Worm (Caenorhabditis elegans): ENCODE data around the gene nhr-126.

Gene nhr-126

DNA sequence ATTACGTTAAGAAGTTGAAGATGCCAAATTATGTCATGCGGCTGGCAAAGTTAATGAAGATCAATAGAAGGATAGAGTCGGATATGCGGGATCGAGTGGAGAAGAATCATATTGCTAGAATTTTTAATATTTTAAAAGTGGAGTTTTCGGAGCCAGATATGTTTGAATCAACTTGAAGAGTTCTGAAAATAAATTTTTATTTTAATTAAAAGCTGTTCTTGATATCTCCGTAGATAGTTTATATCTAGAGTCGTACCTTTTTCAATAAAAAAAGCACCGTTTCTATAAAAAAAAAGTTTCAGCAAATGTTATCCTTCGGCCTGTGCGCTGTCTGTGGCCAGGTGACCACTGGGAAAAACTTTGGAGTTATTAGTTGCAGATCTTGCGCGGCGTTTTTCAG is 4.3 kb downstream of the nhr-126 start, which contains the start of gene nhr-96:
nhr-96 (plus strand) TSS at position 301 of the 400 bp plus-strand sequence.
- TF ChIP-seq daf-12 (tag; optimal IDR thresholded peaks at IDR 0.05) (no peak), nhr-77 (tag; optimal IDR thresholded peaks at IDR 0.05) (no peak), eor-1 (tag; optimal IDR thresholded peaks at IDR 0.05) (no peak), zag-1 (tag; optimal IDR thresholded peaks at IDR 0.05) (no peak), elt-2 (tag; optimal IDR thresholded peaks at IDR 0.05) (no peak), fkh-2 (tag; optimal IDR thresholded peaks at IDR 0.05) (no peak), R02D3.7 (tag; optimal IDR thresholded peaks at IDR 0.05) (no peak), skn-1 (tag; optimal IDR thresholded peaks at IDR 0.05) (no peak), pha-4 (tag; optimal IDR thresholded peaks at IDR 0.05) (no peak), egl-27 (tag; optimal IDR thresholded peaks at IDR 0.05) (no peak), snpc-4 (tag; optimal IDR thresholded peaks at IDR 0.05) (no peak), mml-1 (tag; optimal IDR thresholded peaks at IDR 0.05) (no peak), elt-3 (tag; optimal IDR thresholded peaks at IDR 0.05) (no peak), nhr-25 (tag; optimal IDR thresholded peaks at IDR 0.05) (no peak), ztf-4 (tag; optimal IDR thresholded peaks at IDR 0.05) (no peak), ceh-82 (tag; optimal IDR thresholded peaks at IDR 0.05) (no peak), nfya-1 (tag; optimal IDR thresholded peaks at IDR 0.05; ENCODE audit: insufficient read depth) (no peak)

DNA sequence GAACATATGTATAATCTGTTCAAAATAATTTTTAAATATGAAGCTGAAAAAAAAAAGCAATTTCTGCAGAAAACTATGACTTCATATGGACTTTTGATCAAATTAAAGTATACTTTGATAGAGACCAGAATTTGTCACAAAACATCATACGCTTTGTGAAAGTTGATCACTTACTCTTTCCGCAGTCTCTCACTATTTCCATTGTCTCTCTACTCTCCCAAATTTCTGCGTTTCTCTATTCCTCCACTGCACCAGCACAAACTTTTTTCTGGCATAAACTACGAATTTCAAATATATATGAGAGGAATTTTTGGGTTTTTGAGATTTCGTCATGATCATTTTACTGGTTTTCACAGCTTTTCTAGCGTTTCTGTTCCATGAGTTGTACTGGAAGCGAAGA is 7.0 kb downstream of the nhr-126 start, which contains the start of gene cyp-33C4:
cyp-33C4 (plus strand) TSS at position 293 of the 400 bp plus-strand sequence.
- TF ChIP-seq jun-1 (tag; optimal IDR thresholded peaks at IDR 0.05) = peak; percentile 25
- no peak for TF ChIP-seq fkh-2 (tag; optimal IDR thresholded peaks at IDR 0.05)
- TF ChIP-seq unc-39 (tag; optimal IDR thresholded peaks at IDR 0.05) = no peak
- TF ChIP-seq pha-4 (tag; optimal IDR thresholded peaks at IDR 0.05) = peak; percentile 39
- no peak for TF ChIP-seq snpc-4 (tag; optimal IDR thresholded peaks at IDR 0.05)
- TF ChIP-seq nhr-43 (tag; optimal IDR thresholded peaks at IDR 0.05; ENCODE audit: poor library complexity, severe bottlenecking) = no peak
- no peak for TF ChIP-seq ama-1 (optimal IDR thresholded peaks at IDR 0.05)
- no peak for TF ChIP-seq tbx-2 (tag; optimal IDR thresholded peaks at IDR 0.05)
- TF ChIP-seq nhr-77 (tag; optimal IDR thresholded peaks at IDR 0.05) = no peak
- no peak for TF ChIP-seq ceh-28 (tag; optimal IDR thresholded peaks at IDR 0.05)
- TF ChIP-seq pqm-1 (tag; optimal IDR thresholded peaks at IDR 0.05) = peak; percentile 63
- TF ChIP-seq nfya-1 (tag; optimal IDR thresholded peaks at IDR 0.05; ENCODE audit: insufficient read depth) = peak; percentile 38
- peak; percentile 43 for TF ChIP-seq elt-2 (tag; optimal IDR thresholded peaks at IDR 0.05)
- peak; percentile 47 for TF ChIP-seq hmg-11 (tag; optimal IDR thresholded peaks at IDR 0.05)

DNA sequence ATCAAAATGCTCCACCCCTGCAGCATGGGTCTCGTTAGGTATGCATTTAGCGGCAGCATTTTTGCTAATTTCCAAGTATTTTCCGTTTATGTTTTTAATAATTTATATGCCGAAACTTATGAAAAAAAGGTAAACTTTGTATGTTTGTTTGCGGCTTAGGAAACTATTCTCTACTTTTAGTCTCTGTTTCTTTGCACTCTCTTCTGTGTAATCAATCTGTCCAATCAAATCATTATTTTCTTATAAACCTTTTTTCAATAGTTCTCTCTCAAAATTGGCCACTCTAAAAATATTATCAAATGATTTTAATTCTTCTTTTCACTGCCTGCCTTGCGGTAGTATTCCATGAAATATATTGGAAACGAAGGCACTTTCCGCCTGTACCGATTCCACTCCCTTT is 9.1 kb downstream of the nhr-126 start:
- TF ChIP-seq pha-4 (tag; optimal IDR thresholded peaks at IDR 0.05) = peak; percentile 57
- TF ChIP-seq pqm-1 (tag; optimal IDR thresholded peaks at IDR 0.05) = peak; percentile 8
- no peak for TF ChIP-seq elt-3 (tag; optimal IDR thresholded peaks at IDR 0.05)
- TF ChIP-seq elt-2 (tag; optimal IDR thresholded peaks at IDR 0.05) = peak; percentile 26

DNA sequence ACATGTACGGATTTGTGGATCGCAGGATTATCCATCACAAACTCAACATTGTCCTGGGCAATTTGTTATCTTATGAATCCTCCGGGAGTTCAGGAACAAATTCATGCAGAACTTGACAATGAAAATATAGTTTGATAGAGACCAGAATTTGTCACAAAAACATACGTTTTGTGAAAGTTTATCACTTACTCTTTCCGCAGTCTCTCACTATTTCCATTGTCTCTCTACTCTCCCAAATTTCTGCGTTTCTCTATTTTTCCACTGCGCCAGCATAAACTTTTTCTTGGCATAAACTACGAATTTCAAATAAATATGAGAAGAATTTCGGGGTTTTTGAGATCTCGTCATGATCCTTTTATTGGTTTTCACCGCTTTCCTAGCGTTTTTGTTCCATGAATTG is 13.7 kb downstream of the nhr-126 start, which contains the start of gene cyp-33C3:
cyp-33C3 (plus strand) TSS at position 149 of the 400 bp plus-strand sequence.
- no peak for TF ChIP-seq nhr-237 (tag; optimal IDR thresholded peaks at IDR 0.05)
- no peak for TF ChIP-seq nfya-1 (tag; optimal IDR thresholded peaks at IDR 0.05; ENCODE audit: insufficient read depth)
- no peak for TF ChIP-seq ceh-28 (tag; optimal IDR thresholded peaks at IDR 0.05)
- no peak for TF ChIP-seq lin-39 (tag; optimal IDR thresholded peaks at IDR 0.05)
- peak; percentile 18 for TF ChIP-seq elt-2 (tag; optimal IDR thresholded peaks at IDR 0.05)
- TF ChIP-seq unc-62 (GFP tag; optimal IDR thresholded peaks at IDR 0.05) = no peak

DNA sequence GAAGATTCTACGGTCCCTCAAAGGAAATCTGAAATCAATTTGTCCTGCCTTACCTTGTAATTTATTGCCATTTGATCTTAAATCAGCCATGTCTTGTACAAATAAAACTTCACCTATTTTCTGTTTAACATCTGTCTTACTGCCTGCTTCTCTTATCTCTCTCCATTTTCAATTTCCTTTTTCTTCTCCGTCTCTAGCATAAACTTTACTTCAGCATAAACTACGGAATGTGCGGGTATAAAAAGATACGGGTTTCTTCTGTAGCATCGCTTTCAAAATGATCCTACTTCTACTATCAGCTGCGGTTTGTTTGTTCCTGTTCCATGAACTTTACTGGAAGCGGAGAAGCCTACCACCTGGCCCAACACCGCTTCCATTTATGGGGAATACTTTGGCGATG is 15.9 kb downstream of the nhr-126 start, which contains the start of gene cyp-33C5:
cyp-33C5 (plus strand) TSS at position 254 of the 400 bp plus-strand sequence.
- TF ChIP-seq elt-2 (tag; optimal IDR thresholded peaks at IDR 0.05) (peak; percentile 36), pqm-1 (tag; optimal IDR thresholded peaks at IDR 0.05) (peak; percentile 42), hmg-11 (tag; optimal IDR thresholded peaks at IDR 0.05) (no peak), unc-39 (tag; optimal IDR thresholded peaks at IDR 0.05) (no peak), nhr-23 (tag; optimal IDR thresholded peaks at IDR 0.05) (peak; percentile 18), nhr-76 (tag; optimal IDR thresholded peaks at IDR 0.05) (no peak), nhr-43 (tag; optimal IDR thresholded peaks at IDR 0.05; ENCODE audit: poor library complexity, severe bottlenecking) (no peak), sea-2 (GFP tag; optimal IDR thresholded peaks at IDR 0.05) (no peak), ceh-82 (tag; optimal IDR thresholded peaks at IDR 0.05) (no peak), ceh-28 (tag; optimal IDR thresholded peaks at IDR 0.05) (peak; percentile 46), unc-62 (GFP tag; optimal IDR thresholded peaks at IDR 0.05) (no peak), nhr-77 (tag; optimal IDR thresholded peaks at IDR 0.05) (no peak), daf-12 (tag; optimal IDR thresholded peaks at IDR 0.05) (no peak), pha-4 (tag; optimal IDR thresholded peaks at IDR 0.05) (peak; percentile 77), ceh-9 (tag; optimal IDR thresholded peaks at IDR 0.05) (no peak), nfya-1 (tag; optimal IDR thresholded peaks at IDR 0.05; ENCODE audit: insufficient read depth) (no peak), nhr-67 (tag; optimal IDR thresholded peaks at IDR 0.05) (no peak), R02D3.7 (tag; optimal IDR thresholded peaks at IDR 0.05) (no peak), nhr-12 (tag; optimal IDR thresholded peaks at IDR 0.05) (no peak)
